Worm (Caenorhabditis elegans) whole organism, early embryonic: ENCODE data around the gene sre-38.

Source experiments
- B0310.2 ChIP-seq: sonication (generic microtip); optimal IDR thresholded peaks from 2 replicates; lab custom pipeline; 2016; ENCODE audit warnings: mild to moderate bottlenecking, missing genetic modification characterization, missing compliant biosample characterization
- F13C5.2 ChIP-seq: sonication (generic microtip); optimal IDR thresholded peaks from 2 replicates; lab custom pipeline; 2017; ENCODE audit warnings: mild to moderate bottlenecking, missing genetic modification characterization, inconsistent platforms, missing compliant biosample characterization
- aly-1 ChIP-seq: sonication (generic microtip); optimal IDR thresholded peaks from 2 replicates; lab custom pipeline; 2016; ENCODE audit warnings: missing genetic modification characterization, missing compliant biosample characterization
- ama-1 ChIP-seq: fragments of 150-350 bp; optimal IDR thresholded peaks from 2 replicates; lab custom pipeline; 2014
- ceh-13 ChIP-seq: fragments of 200-800 bp; sonication (Bioruptor generic); optimal IDR thresholded peaks from 2 replicates; lab custom pipeline; 2018; ENCODE audit warnings: mild to moderate bottlenecking, missing genetic modification characterization, missing compliant biosample characterization
- ceh-36 ChIP-seq: sonication (generic microtip); optimal IDR thresholded peaks from 2 replicates; lab custom pipeline; 2016; ENCODE audit warnings: missing genetic modification characterization, inconsistent platforms, missing compliant biosample characterization
- ets-7 ChIP-seq: sonication (generic microtip); optimal IDR thresholded peaks from 2 replicates; lab custom pipeline; 2016; ENCODE audit warnings: missing genotype, missing genetic modification characterization, missing compliant biosample characterization
- flt-1 ChIP-seq: fragments of 200-800 bp; sonication (Bioruptor generic); IDR thresholded peaks from 2 replicates; pipeline ENCODE4 v1.3.6; 2022; ENCODE audit warnings: missing genetic modification characterization, missing compliant biosample characterization
- hmbx-1 ChIP-seq: sonication (generic microtip); optimal IDR thresholded peaks from 2 replicates; lab custom pipeline; 2016; ENCODE audit warnings: mild to moderate bottlenecking, missing genetic modification characterization, missing compliant biosample characterization
- hmg-4 ChIP-seq: fragments of 200-800 bp; sonication (Bioruptor generic); optimal IDR thresholded peaks from 2 replicates; lab custom pipeline; 2018; ENCODE audit warnings: mild to moderate bottlenecking, missing genetic modification characterization, missing compliant biosample characterization
- hnd-1 ChIP-seq: sonication (generic microtip); optimal IDR thresholded peaks from 2 replicates; lab custom pipeline; 2016; ENCODE audit warnings: missing genetic modification characterization, missing compliant biosample characterization
- pes-1 ChIP-seq: fragments of 200-800 bp; sonication (Bioruptor generic); IDR thresholded peaks from 2 replicates; pipeline ENCODE4 v1.3.6; 2022; ENCODE audit warnings: missing genetic modification reagents, missing genetic modification characterization, missing compliant biosample characterization
- scrt-1 ChIP-seq: fragments of 200-800 bp; sonication (Bioruptor generic); IDR thresholded peaks from 2 replicates; pipeline ENCODE4 v1.3.6; 2022; ENCODE audit warnings: missing genetic modification characterization, missing compliant biosample characterization
- sea-1 ChIP-seq: fragments of 200-800 bp; sonication (Bioruptor generic); conservative IDR thresholded peaks from 2 replicates; pipeline ENCODE4 v1.3.6; 2022; ENCODE audit warnings: missing genetic modification characterization, missing compliant biosample characterization
- tbx-11 ChIP-seq: fragments of 200-800 bp; sonication (Bioruptor generic); IDR thresholded peaks from 2 replicates; pipeline ENCODE4 v1.3.6; 2022; ENCODE audit warnings: missing genetic modification characterization, missing compliant biosample characterization
- tbx-37 ChIP-seq: fragments of 200-800 bp; sonication (Bioruptor generic); conservative IDR thresholded peaks from 2 replicates; pipeline ENCODE4 v1.3.6; 2022; ENCODE audit warnings: missing genetic modification reagents, missing genetic modification characterization, missing compliant biosample characterization
- tra-4 ChIP-seq: sonication (generic microtip); optimal IDR thresholded peaks from 2 replicates; lab custom pipeline; 2017; ENCODE audit warnings: missing genetic modification characterization, missing compliant biosample characterization

The sre-38 gene

DNA sequence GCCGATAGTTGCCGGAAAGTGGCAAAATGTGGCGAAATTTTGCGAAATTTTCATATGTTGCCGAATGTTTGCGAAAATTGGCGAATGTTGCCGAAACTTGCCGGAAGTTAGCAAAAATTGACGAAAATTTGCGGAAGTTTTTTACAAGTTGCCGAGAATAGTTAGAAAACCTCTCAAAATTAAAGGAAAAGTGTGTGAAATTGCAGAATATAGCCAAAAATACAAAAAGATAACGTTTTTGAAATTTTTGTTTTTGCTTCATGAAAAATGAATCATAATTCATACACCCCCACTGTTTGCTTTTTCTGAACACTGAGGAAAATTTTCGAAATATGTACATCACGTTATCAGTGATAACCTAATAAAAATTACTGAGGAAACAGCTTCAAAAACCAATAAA is 24.3 kb downstream of the sre-38 start:
- TF ChIP-seq F13C5.2 (tag; lab: Kevin White, UChicago) (no peak), hmg-4 (GFP tag; lab: Kevin White, UChicago) (no peak), sea-1 (no peak), ceh-36 (tag; lab: Kevin White, UChicago) (no peak), aly-1 (tag; lab: Kevin White, UChicago) (no peak), ama-1 (lab: Kevin White, UChicago) (no peak)

DNA sequence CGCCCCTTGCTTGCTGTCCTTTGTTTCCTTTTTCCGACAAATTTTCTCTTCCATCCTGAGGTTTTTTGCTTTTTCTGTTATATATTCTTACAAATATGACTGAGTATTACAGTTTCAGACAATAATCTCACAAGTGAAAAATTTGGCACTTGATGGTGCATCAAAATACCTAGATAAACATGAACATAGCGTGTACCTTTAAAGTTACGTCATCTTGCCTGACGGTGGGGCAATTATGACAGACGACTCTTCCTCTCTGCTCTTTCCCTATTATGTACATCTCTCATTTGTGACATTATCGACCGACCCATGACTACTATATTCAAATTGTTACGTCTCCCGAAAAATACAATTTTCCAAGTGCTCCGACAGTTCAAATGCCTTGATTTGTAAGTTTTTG is 25.2 kb downstream of the sre-38 start, which contains the start of gene fbxb-102:
fbxb-102 (plus strand) TSS at position 301 of the 400 bp plus-strand sequence.
- TF ChIP-seq F13C5.2 (tag; lab: Kevin White, UChicago) (no peak), ets-7 (tag; lab: Kevin White, UChicago) (no peak), hnd-1 (tag; lab: Kevin White, UChicago) (no peak), flt-1 (GFP tag; lab: Robert Waterston, UW) (no peak), ceh-36 (tag; lab: Kevin White, UChicago) (no peak), pes-1 (GFP tag; lab: Robert Waterston, UW) (no peak), B0310.2 (tag; lab: Kevin White, UChicago) (no peak), hmbx-1 (tag; lab: Kevin White, UChicago) (no peak)

DNA sequence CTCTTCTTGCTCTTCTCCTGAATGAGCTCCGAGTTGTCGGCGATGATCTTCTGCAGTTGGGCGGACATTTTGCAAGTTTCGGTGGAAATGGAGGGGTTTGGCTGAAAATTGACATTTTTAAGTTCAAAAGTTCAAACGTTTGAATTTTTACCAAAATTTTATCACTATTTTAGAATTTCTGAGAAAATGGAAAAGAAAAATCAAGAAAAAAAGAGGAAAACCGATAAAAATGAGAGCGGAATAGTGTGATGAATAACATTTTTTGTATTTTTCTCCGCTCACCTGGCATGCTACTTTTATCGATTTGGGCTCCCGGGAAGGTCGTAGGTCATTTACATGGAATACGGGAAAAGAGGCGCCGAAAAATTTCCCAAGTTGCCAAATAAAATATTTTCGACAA is 27.7 kb downstream of the sre-38 start, which contains the start of gene F15A4.10:
F15A4.10 (minus strand) TSS at position 101 of the 400 bp plus-strand sequence.
- no peak for TF ChIP-seq B0310.2 (tag; lab: Kevin White, UChicago)
- TF ChIP-seq tra-4 (tag; lab: Kevin White, UChicago): no peak
- no peak for TF ChIP-seq ceh-13
- TF ChIP-seq F13C5.2 (tag; lab: Kevin White, UChicago): no peak
- no peak for TF ChIP-seq tbx-11 (GFP tag; lab: Robert Waterston, UW)
- TF ChIP-seq sea-1: no peak
- no peak for TF ChIP-seq ceh-36 (tag; lab: Kevin White, UChicago)
- no peak for TF ChIP-seq hnd-1 (tag; lab: Kevin White, UChicago)
- no peak for TF ChIP-seq flt-1 (GFP tag; lab: Robert Waterston, UW)
- no peak for TF ChIP-seq aly-1 (tag; lab: Kevin White, UChicago)
- TF ChIP-seq ama-1 (lab: Kevin White, UChicago): no peak
- no peak for TF ChIP-seq tbx-37
- TF ChIP-seq hmbx-1 (tag; lab: Kevin White, UChicago): no peak
- TF ChIP-seq hmg-4 (GFP tag; lab: Kevin White, UChicago): no peak
- no peak for TF ChIP-seq pes-1 (GFP tag; lab: Robert Waterston, UW)
- TF ChIP-seq ets-7 (tag; lab: Kevin White, UChicago): no peak
- TF ChIP-seq scrt-1: no peak

DNA sequence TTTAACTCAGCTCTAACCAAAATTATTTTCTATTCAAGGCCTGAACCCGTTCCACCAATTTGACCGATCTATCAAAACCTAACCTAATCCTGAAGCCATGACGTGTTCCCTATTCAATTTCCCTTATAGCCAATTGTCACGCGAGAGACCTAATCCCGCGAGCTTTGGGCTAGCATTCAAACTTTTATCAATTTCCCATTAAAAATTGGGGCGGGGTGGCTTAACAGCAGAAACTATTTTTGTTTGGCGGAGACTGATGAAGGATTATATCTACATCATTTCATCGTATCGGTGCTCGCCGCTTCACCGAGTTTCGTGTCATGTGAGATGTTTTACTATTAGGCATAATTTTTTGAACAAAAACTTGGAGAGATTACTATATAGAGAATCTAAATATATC is 31.4 kb downstream of the sre-38 start:
- no peak for TF ChIP-seq ceh-36 (tag; lab: Kevin White, UChicago)
- TF ChIP-seq aly-1 (tag; lab: Kevin White, UChicago): no peak
- no peak for TF ChIP-seq pes-1 (GFP tag; lab: Robert Waterston, UW)
- no peak for TF ChIP-seq F13C5.2 (tag; lab: Kevin White, UChicago)
- TF ChIP-seq scrt-1: no peak
- no peak for TF ChIP-seq ceh-13
- no peak for TF ChIP-seq hmg-4 (GFP tag; lab: Kevin White, UChicago)
- TF ChIP-seq tbx-37: no peak

DNA sequence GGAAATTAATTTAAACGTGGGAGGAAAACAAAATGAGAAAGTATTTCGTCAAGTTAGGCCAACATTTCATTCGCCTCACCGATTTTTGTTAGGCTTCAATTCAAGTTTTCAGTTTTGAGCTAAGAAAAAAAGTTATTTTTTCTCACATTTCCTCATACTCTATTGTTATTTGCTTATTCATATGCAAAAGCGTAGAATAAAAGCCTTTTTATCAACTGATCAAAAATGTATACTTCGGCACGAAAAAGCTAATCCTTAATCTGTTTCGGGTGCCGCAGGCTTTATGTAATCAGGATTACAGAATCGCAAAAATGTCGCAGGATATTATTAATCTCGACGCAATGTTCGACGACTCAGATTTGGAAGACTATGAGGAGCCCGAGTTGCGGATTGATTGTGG is 32.5 kb downstream of the sre-38 start, which contains the start of gene T21B4.15:
T21B4.15 (plus strand) TSS at position 301 of the 400 bp plus-strand sequence.
- TF ChIP-seq hmg-4 (GFP tag; lab: Kevin White, UChicago) (no peak), hmbx-1 (tag; lab: Kevin White, UChicago) (no peak), hnd-1 (tag; lab: Kevin White, UChicago) (no peak), sea-1 (no peak), tbx-37 (no peak), flt-1 (GFP tag; lab: Robert Waterston, UW) (no peak), ets-7 (tag; lab: Kevin White, UChicago) (no peak), tra-4 (tag; lab: Kevin White, UChicago) (no peak), F13C5.2 (tag; lab: Kevin White, UChicago) (no peak), ceh-13 (no peak), ama-1 (lab: Kevin White, UChicago) (no peak), ceh-36 (tag; lab: Kevin White, UChicago) (no peak), aly-1 (tag; lab: Kevin White, UChicago) (no peak), pes-1 (GFP tag; lab: Robert Waterston, UW) (no peak), tbx-11 (GFP tag; lab: Robert Waterston, UW) (no peak), scrt-1 (no peak)

DNA sequence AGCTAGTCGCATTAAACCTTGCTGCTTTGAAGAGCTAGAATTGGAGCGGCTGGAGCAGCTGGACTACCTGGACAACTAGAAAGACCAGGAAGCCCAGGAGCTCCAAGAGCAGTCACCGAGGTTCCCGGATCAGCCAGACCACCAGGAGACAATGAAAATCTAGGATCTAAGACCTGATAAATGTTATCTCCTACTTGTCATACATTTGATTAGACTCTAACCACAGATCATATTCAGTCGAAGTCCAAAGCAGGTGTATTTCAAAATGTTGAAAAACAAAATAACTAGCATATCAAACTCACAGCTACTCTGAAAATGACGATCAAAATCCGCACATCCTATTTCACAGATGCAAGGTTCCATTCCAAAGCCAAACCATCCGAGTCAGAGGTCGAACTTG is 34.6 kb downstream of the sre-38 start, which contains the start of gene srz-6:
srz-6 (plus strand) TSS at position 301 of the 400 bp plus-strand sequence.
- TF ChIP-seq pes-1 (GFP tag; lab: Robert Waterston, UW) (no peak), ets-7 (tag; lab: Kevin White, UChicago) (no peak), hmbx-1 (tag; lab: Kevin White, UChicago) (no peak), F13C5.2 (tag; lab: Kevin White, UChicago) (no peak), ceh-13 (no peak)

DNA sequence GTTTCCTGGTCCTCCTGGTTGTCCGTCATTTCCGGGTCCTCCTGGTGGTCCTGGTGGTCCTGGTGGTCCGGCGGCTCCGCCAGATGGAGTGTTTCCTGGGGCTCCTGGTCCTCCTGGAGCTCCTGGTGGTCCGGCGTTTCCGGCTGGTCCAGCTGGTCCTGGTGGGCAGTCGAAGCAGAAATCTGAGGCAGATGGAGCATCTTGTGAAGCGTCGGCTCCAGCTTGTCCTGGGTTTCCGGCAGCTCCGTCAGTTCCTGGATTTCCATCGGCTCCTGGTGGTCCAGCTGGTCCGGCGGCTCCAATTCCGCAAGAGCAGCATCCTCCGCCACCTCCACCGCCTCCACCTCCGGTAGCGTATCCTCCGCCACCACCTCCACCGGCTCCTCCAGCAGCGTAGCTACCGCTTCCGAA is 36.7 kb downstream of the sre-38 start:
- no peak for TF ChIP-seq pes-1 (GFP tag; lab: Robert Waterston, UW)
- no peak for TF ChIP-seq ceh-13
- TF ChIP-seq scrt-1: no peak
- TF ChIP-seq tbx-11 (GFP tag; lab: Robert Waterston, UW): no peak
- TF ChIP-seq B0310.2 (tag; lab: Kevin White, UChicago): no peak
- no peak for TF ChIP-seq ceh-36 (tag; lab: Kevin White, UChicago)
- TF ChIP-seq hnd-1 (tag; lab: Kevin White, UChicago): no peak
- TF ChIP-seq tra-4 (tag; lab: Kevin White, UChicago): no peak
- TF ChIP-seq F13C5.2 (tag; lab: Kevin White, UChicago): no peak
- TF ChIP-seq hmbx-1 (tag; lab: Kevin White, UChicago): no peak
- no peak for TF ChIP-seq ama-1 (lab: Kevin White, UChicago)
- no peak for TF ChIP-seq tbx-37
- no peak for TF ChIP-seq flt-1 (GFP tag; lab: Robert Waterston, UW)
